Fruit fly (Drosophila melanogaster): Measurements from ENCODE around the gene CG15482.

The CG15482 gene

DNA sequence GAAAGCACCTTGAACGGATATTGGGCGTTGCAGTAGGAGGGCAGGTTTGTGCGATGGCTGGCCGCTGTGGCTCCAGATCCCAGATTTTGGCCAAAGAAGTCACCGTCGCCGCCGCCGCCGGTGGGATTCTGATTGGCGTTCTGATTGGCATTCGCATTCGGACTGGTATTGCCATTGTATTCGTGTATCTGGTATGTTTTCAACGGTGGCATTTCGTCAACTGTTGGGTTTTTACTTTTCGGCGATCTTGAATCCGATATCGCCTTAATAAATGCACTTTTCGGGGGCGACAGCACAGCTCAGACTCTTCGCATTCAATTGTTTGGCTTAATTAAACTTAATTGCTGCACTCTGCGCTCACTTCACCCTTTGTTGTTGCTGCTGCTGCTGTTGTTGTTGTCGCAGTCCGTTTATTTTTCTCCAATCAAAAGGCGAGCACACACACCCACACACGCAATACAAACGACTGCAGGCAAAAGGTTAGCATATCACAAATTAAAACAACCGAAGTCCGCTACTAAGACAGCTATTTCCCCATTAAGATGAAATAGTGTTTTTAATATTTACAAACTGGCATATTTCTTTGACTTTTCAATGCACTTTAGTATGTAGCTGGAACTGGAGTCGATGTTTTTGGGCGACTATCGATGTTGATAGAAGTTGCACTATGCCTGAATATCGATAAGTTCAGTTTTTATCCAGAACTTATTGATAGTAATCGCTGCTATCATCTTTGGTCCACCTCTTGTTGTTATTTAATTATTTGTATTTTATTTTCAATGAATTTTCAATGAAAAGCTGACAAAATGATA lies 7.9 kb upstream of the CG15482 start, which contains the start of the genes CG9426 and mRF1 (continued):
- TF ChIP-seq CG2202 (tag; optimal IDR thresholded peaks at IDR 0.05), result no peak
- no peak for TF ChIP-seq CG15011 (GFP tag; optimal IDR thresholded peaks at IDR 0.05)
- TF ChIP-seq ham (GFP tag; IDR thresholded peaks at IDR 0.05), result no peak
- TF ChIP-seq Myb (GFP tag; optimal IDR thresholded peaks at IDR 0.05), result peak; percentile 17
- TF ChIP-seq ken (GFP tag; IDR thresholded peaks at IDR 0.05), result no peak
- no peak for TF ChIP-seq gsb-n (tag; optimal IDR thresholded peaks at IDR 0.05)
- no peak for TF ChIP-seq luna (GFP tag; optimal IDR thresholded peaks at IDR 0.05)
- TF ChIP-seq Dref (GFP tag; IDR thresholded peaks at IDR 0.05), result peak; percentile 96
- TF ChIP-seq CG1602 (GFP tag; optimal IDR thresholded peaks at IDR 0.05), result no peak
- no peak for TF ChIP-seq toy (GFP tag; IDR thresholded peaks at IDR 0.05)
- no peak for TF ChIP-seq CG7556 (GFP tag; optimal IDR thresholded peaks at IDR 0.05)
- no peak for TF ChIP-seq ind (GFP tag; optimal IDR thresholded peaks at IDR 0.05)
- TF ChIP-seq CG9609 (GFP tag; optimal IDR thresholded peaks at IDR 0.05), result peak; percentile 7
- TF ChIP-seq CG8388 (GFP tag; optimal IDR thresholded peaks at IDR 0.05), result no peak
- peak; percentile 97 for TF ChIP-seq HLH4C (GFP tag; IDR thresholded peaks at IDR 0.05; ENCODE audit: partially characterized antibody)
- no peak for TF ChIP-seq Adf1 (GFP tag; IDR thresholded peaks at IDR 0.05)
- TF ChIP-seq CG9215 (GFP tag; IDR thresholded peaks at IDR 0.05), result no peak
- TF ChIP-seq Dad (GFP tag; optimal IDR thresholded peaks at IDR 0.05), result no peak
- TF ChIP-seq CG12659 (GFP tag; optimal IDR thresholded peaks at IDR 0.05), result peak; percentile 63
- TF ChIP-seq sd (tag; optimal IDR thresholded peaks at IDR 0.05), result peak; percentile 37
- TF ChIP-seq CG15601 (tag; optimal IDR thresholded peaks at IDR 0.05), result peak; percentile 48
- TF ChIP-seq E2f2 (GFP tag; IDR thresholded peaks at IDR 0.05), result peak; percentile 23; the same call in 1 of the 2 replicates
- TF ChIP-seq crp (GFP tag; optimal IDR thresholded peaks at IDR 0.05), result peak in 1 of 2 experiments; percentile 1
- no peak for TF ChIP-seq CG17568 (GFP tag; optimal IDR thresholded peaks at IDR 0.05)
- TF ChIP-seq eyg (GFP tag; optimal IDR thresholded peaks at IDR 0.05), result no peak
- TF ChIP-seq CG14441 (GFP tag; IDR thresholded peaks at IDR 0.05), result peak; percentile 22; the same call in 1 of the 2 replicates
- TF ChIP-seq slp2 (GFP tag; optimal IDR thresholded peaks at IDR 0.05), result no peak
- no peak for TF ChIP-seq psq (GFP tag; optimal IDR thresholded peaks at IDR 0.05)
- TF ChIP-seq CG4707 (GFP tag; optimal IDR thresholded peaks at IDR 0.05), result no peak
- TF ChIP-seq CG1792 (GFP tag; optimal IDR thresholded peaks at IDR 0.05), result no peak
- TF ChIP-seq Jarid2 (GFP tag; optimal IDR thresholded peaks at IDR 0.05), result peak; percentile 7
- no peak for TF ChIP-seq CG12299 (tag; optimal IDR thresholded peaks at IDR 0.05)
- peak; percentile 50 for TF ChIP-seq nmo (GFP tag; optimal IDR thresholded peaks at IDR 0.05)
- TF ChIP-seq dati (GFP tag; IDR thresholded peaks at IDR 0.05), result no peak
- TF ChIP-seq seq (GFP tag; IDR thresholded peaks at IDR 0.05), result no peak
- TF ChIP-seq CG17385 (GFP tag; optimal IDR thresholded peaks at IDR 0.05), result peak; percentile 7
- no peak for TF ChIP-seq Atf3 (GFP tag; optimal IDR thresholded peaks at IDR 0.05)
- peak; percentile 15 for TF ChIP-seq CG18262 (tag; optimal IDR thresholded peaks at IDR 0.05)
- peak; percentile 98 for TF ChIP-seq nerfin-2 (GFP tag; IDR thresholded peaks at IDR 0.05; ENCODE audit: partially characterized antibody)
- no peak for TF ChIP-seq gcm2 (GFP tag; optimal IDR thresholded peaks at IDR 0.05)
- no peak for TF ChIP-seq CG17612 (GFP tag; IDR thresholded peaks at IDR 0.05)
- peak; percentile 23 for TF ChIP-seq mam (GFP tag; optimal IDR thresholded peaks at IDR 0.05)
- TF ChIP-seq bigmax (GFP tag; optimal IDR thresholded peaks at IDR 0.05), result no peak
- TF ChIP-seq CG12942 (GFP tag; optimal IDR thresholded peaks at IDR 0.05), result no peak
- TF ChIP-seq Spps (tag; optimal IDR thresholded peaks at IDR 0.05), result no peak
- TF ChIP-seq D19B (GFP tag; optimal IDR thresholded peaks at IDR 0.05), result no peak
- no peak for TF ChIP-seq CG7271 (tag; optimal IDR thresholded peaks at IDR 0.05)
- TF ChIP-seq Taf1 (GFP tag; IDR thresholded peaks at IDR 0.05), result no peak
- no peak for TF ChIP-seq CG6254 (GFP tag; optimal IDR thresholded peaks at IDR 0.05)
- TF ChIP-seq trh (GFP tag; optimal IDR thresholded peaks at IDR 0.05), result no peak

All from whole organism, embryonic.